Fruit fly (Drosophila melanogaster) whole organism, embryonic: ENCODE results near the gene CG13457.

Experiments used
- Ada2b ChIP-seq: fragments of 200-800 bp; sonication (Bioruptor generic); IDR thresholded peaks from 2 replicates; pipeline ENCODE4 v1.3.6; 2022; ENCODE audit warnings: missing biosample characterization, missing genetic modification characterization
- Blimp-1 ChIP-seq: fragments of 200-800 bp; sonication (Bioruptor generic); optimal IDR thresholded peaks from 3 replicates; lab custom pipeline; 2018; ENCODE audit warnings: missing biosample characterization, missing genetic modification characterization, mild to moderate bottlenecking, moderate library complexity, missing genetic modification reagents
- CG1024 ChIP-seq: fragments of 200-800 bp; sonication (Bioruptor generic); IDR thresholded peaks from 2 replicates; pipeline ENCODE4 v1.3.6; 2022; ENCODE audit warnings: missing biosample characterization, missing genetic modification characterization
- CG10543 ChIP-seq: fragments of 200-800 bp; sonication (Bioruptor generic); optimal IDR thresholded peaks from 3 replicates; lab custom pipeline; 2017; ENCODE audit warnings: missing biosample characterization, mild to moderate bottlenecking, missing genetic modification characterization, moderate library complexity
- CG11247 ChIP-seq: fragments of 200-800 bp; sonication (Bioruptor generic); IDR thresholded peaks from 2 replicates; pipeline ENCODE4 v1.3.6; 2022; ENCODE audit warnings: missing biosample characterization, missing genetic modification characterization
- CG12744 ChIP-seq: fragments of 200-800 bp; sonication (Bioruptor generic); optimal IDR thresholded peaks from 2 replicates; lab custom pipeline; 2016; ENCODE audit warnings: missing biosample characterization, missing genetic modification characterization
- CG1529 ChIP-seq: fragments of 200-800 bp; sonication (Bioruptor generic); optimal IDR thresholded peaks from 3 replicates; lab custom pipeline; 2018; ENCODE audit warnings: missing biosample characterization, missing genetic modification characterization
- CG17361 ChIP-seq: fragments of 200-800 bp; sonication (Bioruptor generic); IDR thresholded peaks from 3 replicates; pipeline ENCODE4 v1.3.6; 2022; ENCODE audit warnings: missing biosample characterization, missing genetic modification characterization
- CG17385 ChIP-seq: fragments of 200-800 bp; sonication (Bioruptor generic); optimal IDR thresholded peaks from 3 replicates; lab custom pipeline; 2018; ENCODE audit warnings: missing biosample characterization, mild to moderate bottlenecking, missing genetic modification characterization
- CG17612 ChIP-seq: fragments of 200-800 bp; sonication (Bioruptor generic); IDR thresholded peaks from 2 replicates; pipeline ENCODE4 v1.3.6; 2022; ENCODE audit warnings: missing biosample characterization, missing genetic modification characterization
- CG18599 ChIP-seq: fragments of 200-800 bp; sonication (Bioruptor generic); optimal IDR thresholded peaks from 3 replicates; lab custom pipeline; 2017; ENCODE audit warnings: missing biosample characterization, missing genetic modification characterization, mild to moderate bottlenecking, moderate library complexity, missing genetic modification reagents
- CG2678 ChIP-seq: fragments of 200-800 bp; sonication (Bioruptor generic); optimal IDR thresholded peaks from 3 replicates; lab custom pipeline; 2019; ENCODE audit warnings: missing biosample characterization, mild to moderate bottlenecking, missing genetic modification characterization, moderate library complexity
- CG31224 ChIP-seq: fragments of 200-800 bp; sonication (Bioruptor generic); IDR thresholded peaks from 2 replicates; pipeline ENCODE4 v1.3.6; 2022; ENCODE audit warnings: missing biosample characterization, missing genetic modification characterization
- CG6175 ChIP-seq: fragments of 200-800 bp; sonication (Bioruptor generic); IDR thresholded peaks from 3 replicates; pipeline ENCODE4 v1.3.6; 2022; ENCODE audit warnings: missing biosample characterization, missing genetic modification characterization
- CG6813 ChIP-seq: fragments of 200-800 bp; sonication (Bioruptor generic); optimal IDR thresholded peaks from 2 replicates; lab custom pipeline; 2017; ENCODE audit warnings: missing biosample characterization, missing genetic modification characterization, mild to moderate bottlenecking, moderate library complexity, missing genetic modification reagents
- CG7271 ChIP-seq: fragments of 200-800 bp; sonication (Bioruptor generic); optimal IDR thresholded peaks from 2 replicates; lab custom pipeline; 2018; ENCODE audit warnings: missing biosample characterization, mild to moderate bottlenecking, missing genetic modification characterization, moderate library complexity
- CG7786 ChIP-seq: fragments of 200-800 bp; sonication (Bioruptor generic); optimal IDR thresholded peaks from 2 replicates; lab custom pipeline; 2016; ENCODE audit warnings: missing biosample characterization, missing genetic modification characterization
- CG9437 ChIP-seq: fragments of 200-800 bp; sonication (Bioruptor generic); optimal IDR thresholded peaks from 2 replicates; lab custom pipeline; 2018; ENCODE audit warnings: missing biosample characterization, mild to moderate bottlenecking, missing genetic modification characterization
- Chrac-16 ChIP-seq: fragments of 200-800 bp; sonication (Bioruptor generic); optimal IDR thresholded peaks from 3 replicates; lab custom pipeline; 2016; ENCODE audit warnings: missing biosample characterization, missing genetic modification characterization
- Dip2 ChIP-seq: fragments of 200-800 bp; sonication (Bioruptor generic); IDR thresholded peaks from 2 replicates; pipeline ENCODE4 v1.3.6; 2022; ENCODE audit warnings: missing biosample characterization, missing genetic modification characterization
- Fer2 ChIP-seq: fragments of 200-800 bp; sonication (Bioruptor generic); optimal IDR thresholded peaks from 2 replicates; lab custom pipeline; 2018; ENCODE audit warnings: missing biosample characterization, mild to moderate bottlenecking, missing genetic modification characterization, moderate library complexity
- Hey ChIP-seq: fragments of 200-800 bp; sonication (Bioruptor generic); optimal IDR thresholded peaks from 3 replicates; lab custom pipeline; 2018; ENCODE audit warnings: missing biosample characterization, mild to moderate bottlenecking, missing genetic modification characterization
- Hr51 ChIP-seq, 2 experiments: fragments of 200-800 bp; sonication (Bioruptor generic); optimal IDR thresholded peaks; 2 replicates in 1 of 2; 3 replicates in 1 of 2; lab custom pipeline; 2016 to 2018; ENCODE audit warnings: missing biosample characterization in 2 of 2, missing genetic modification characterization in 2 of 2, mild to moderate bottlenecking in 1 of 2, moderate library complexity in 1 of 2
- Hsf ChIP-seq: fragments of 200-800 bp; sonication (Bioruptor generic); optimal IDR thresholded peaks from 3 replicates; lab custom pipeline; 2016; ENCODE audit warnings: missing biosample characterization, missing genetic modification characterization
- MESR4 ChIP-seq: fragments of 200-800 bp; sonication (Bioruptor generic); optimal IDR thresholded peaks from 2 replicates; lab custom pipeline; 2018; ENCODE audit warnings: missing biosample characterization, mild to moderate bottlenecking, missing genetic modification characterization, moderate library complexity
- Med ChIP-seq: fragments of 200-800 bp; sonication (Bioruptor generic); peaks from one replicate; lab custom pipeline; 2016; ENCODE audit warnings: missing biosample characterization, missing genetic modification characterization, mild to moderate bottlenecking, inconsistent platforms, moderate library complexity
- Mrtf ChIP-seq: fragments of 200-800 bp; sonication (Bioruptor generic); IDR thresholded peaks from 3 replicates; pipeline ENCODE4 v1.3.6; 2022; ENCODE audit warnings: missing biosample characterization, missing genetic modification characterization
- Opbp ChIP-seq: fragments of 200-800 bp; sonication (Bioruptor generic); IDR thresholded peaks from 3 replicates; pipeline ENCODE4 v1.3.6; 2022; ENCODE audit warnings: missing biosample characterization, missing genetic modification characterization; ENCODE audit not compliant: partially characterized antibody
- Poxn ChIP-seq: fragments of 200-800 bp; sonication (Bioruptor generic); IDR thresholded peaks from 2 replicates; pipeline ENCODE4 v1.3.6; 2022; ENCODE audit warnings: missing biosample characterization, missing genetic modification characterization
- Six4 ChIP-seq: fragments of 200-800 bp; sonication (Bioruptor generic); optimal IDR thresholded peaks from 2 replicates; lab custom pipeline; 2016; ENCODE audit warnings: missing biosample characterization, missing genetic modification characterization
- Sry-β ChIP-seq: fragments of 200-800 bp; sonication (Bioruptor generic); optimal IDR thresholded peaks from 2 replicates; lab custom pipeline; 2018; ENCODE audit warnings: missing biosample characterization, mild to moderate bottlenecking, missing genetic modification characterization, moderate library complexity
- Stat92E ChIP-seq, 3 experiments: fragments of >200 bp in 2 of 3; fragments of 200-800 bp in 1 of 3; sonication (Bioruptor generic) in 1 of 3; optimal IDR thresholded peaks; 2 replicates each; lab custom pipeline; 2017 to 2019; ENCODE audit warnings: missing biosample characterization in 3 of 3, missing genetic modification characterization in 3 of 3, mild to moderate bottlenecking in 1 of 3, moderate library complexity in 1 of 3
- Taf1 ChIP-seq: fragments of 200-800 bp; sonication (Bioruptor generic); IDR thresholded peaks from 2 replicates; pipeline ENCODE4 v1.3.6; 2022; ENCODE audit warnings: missing biosample characterization, missing genetic modification characterization
- caup ChIP-seq: fragments of 200-800 bp; sonication (Bioruptor generic); optimal IDR thresholded peaks from 3 replicates; lab custom pipeline; 2017; ENCODE audit warnings: missing biosample characterization, mild to moderate bottlenecking, missing genetic modification characterization, moderate library complexity; ENCODE audit not compliant: severe bottlenecking
- chinmo ChIP-seq: fragments of 200-800 bp; sonication (Bioruptor generic); IDR thresholded peaks from 4 replicates; pipeline ENCODE4 v1.3.6; 2022; ENCODE audit warnings: missing biosample characterization, missing genetic modification characterization; ENCODE audit not compliant: partially characterized antibody
- crol ChIP-seq: fragments of 200-800 bp; sonication (Bioruptor generic); IDR thresholded peaks from 2 replicates; pipeline ENCODE4 v1.3.6; 2022; ENCODE audit warnings: missing biosample characterization, missing genetic modification characterization
- disco-r ChIP-seq: fragments of 200-800 bp; sonication (Bioruptor generic); optimal IDR thresholded peaks from 2 replicates; lab custom pipeline; 2016; ENCODE audit warnings: missing biosample characterization, missing genetic modification characterization
- dmrt99B ChIP-seq: fragments of 200-800 bp; sonication (Bioruptor generic); optimal IDR thresholded peaks from 2 replicates; lab custom pipeline; 2018; ENCODE audit warnings: missing biosample characterization, mild to moderate bottlenecking, missing genetic modification characterization, moderate library complexity
- gem ChIP-seq: fragments of 200-800 bp; sonication (Bioruptor generic); optimal IDR thresholded peaks from 2 replicates; lab custom pipeline; 2019; ENCODE audit warnings: missing biosample characterization, mild to moderate bottlenecking, missing genetic modification characterization, moderate library complexity
- grn ChIP-seq: fragments of 200-800 bp; sonication (Bioruptor generic); optimal IDR thresholded peaks from 3 replicates; lab custom pipeline; 2017; ENCODE audit warnings: missing biosample characterization, missing genetic modification characterization
- knrl ChIP-seq: fragments of 200-800 bp; sonication (Bioruptor generic); IDR thresholded peaks from 3 replicates; pipeline ENCODE4 v1.3.6; 2022; ENCODE audit warnings: missing biosample characterization, missing genetic modification characterization; ENCODE audit not compliant: partially characterized antibody
- lab ChIP-seq: fragments of 200-800 bp; sonication (Bioruptor generic); optimal IDR thresholded peaks from 3 replicates; lab custom pipeline; 2017; ENCODE audit warnings: missing biosample characterization, missing genetic modification characterization, mild to moderate bottlenecking, moderate library complexity, missing genetic modification reagents
- nau ChIP-seq: fragments of 200-800 bp; sonication (Bioruptor generic); optimal IDR thresholded peaks from 3 replicates; lab custom pipeline; 2017; ENCODE audit warnings: missing biosample characterization, mild to moderate bottlenecking, missing genetic modification characterization, missing genetic modification reagents
- pita ChIP-seq: fragments of 200-800 bp; sonication (Bioruptor generic); optimal IDR thresholded peaks from 2 replicates; lab custom pipeline; 2017; ENCODE audit warnings: missing biosample characterization, mild to moderate bottlenecking, missing genetic modification characterization
- slbo ChIP-seq: fragments of 200-800 bp; sonication (Bioruptor generic); IDR thresholded peaks from 2 replicates; pipeline ENCODE4 v1.3.6; 2022; ENCODE audit warnings: missing biosample characterization, missing genetic modification characterization
- sob ChIP-seq: fragments of 200-800 bp; sonication (Bioruptor generic); IDR thresholded peaks from 2 replicates; pipeline ENCODE4 v1.3.6; 2022; ENCODE audit warnings: missing biosample characterization, missing genetic modification characterization
- sr ChIP-seq: fragments of 200-800 bp; sonication (Bioruptor generic); IDR thresholded peaks from 3 replicates; pipeline ENCODE4 v1.3.6; 2022; ENCODE audit warnings: missing biosample characterization, missing genetic modification characterization
- usp ChIP-seq: fragments of >200 bp; optimal IDR thresholded peaks from 2 replicates; lab custom pipeline; 2017; ENCODE audit warnings: missing biosample characterization, missing genetic modification characterization
- zfh1 ChIP-seq: fragments of 200-800 bp; sonication (Bioruptor generic); IDR thresholded peaks from 3 replicates; pipeline ENCODE4 v1.3.6; 2022; ENCODE audit warnings: missing biosample characterization, missing genetic modification characterization

Gene CG13457

dm6 chr3L:15102669-15103309 is 28.4 kb downstream of the CG13457 start (continued):
- TF ChIP-seq Opbp (GFP tag; lab: Robert Waterston, UW) (no peak), CG6175 (GFP tag; lab: Robert Waterston, UW) (0 out of 3 replicates have a peak, but pooled peaks have one; percentile 21), Stat92E (GFP tag; optimal IDR thresholded peaks at IDR 0.05; lab: Kevin White, UChicago) (no peak), usp (GFP tag; lab: Kevin White, UChicago) (no peak), disco-r (GFP tag; lab: Kevin White, UChicago) (no peak), Mrtf (0 out of 3 replicates have a peak, but pooled peaks have one; percentile 3), Chrac-16 (GFP tag; lab: Kevin White, UChicago) (no peak), crol (peak; percentile 61), CG1024 (no peak), knrl (GFP tag; lab: Robert Waterston, UW) (no peak), CG17361 (GFP tag; lab: Robert Waterston, UW) (no peak), Dip2 (no peak), lab (GFP tag; lab: Kevin White, UChicago) (peak; percentile 11), CG6813 (GFP tag; lab: Kevin White, UChicago) (no peak), CG18599 (GFP tag; lab: Kevin White, UChicago) (peak; percentile 36), nau (no peak), CG10543 (GFP tag; lab: Kevin White, UChicago) (no peak), sr (GFP tag; lab: Robert Waterston, UW) (peak; percentile 78), chinmo (GFP tag; lab: Robert Waterston, UW) (0 out of 4 replicates have a peak, but pooled peaks have one; percentile 45), CG11247 (GFP tag; lab: Robert Waterston, UW) (0 out of 2 replicates have a peak, but pooled peaks have one; percentile 14), Blimp-1 (no peak), Six4 (GFP tag; lab: Kevin White, UChicago) (no peak), CG7271 (tag; lab: Kevin White, UChicago) (no peak), CG7786 (GFP tag; lab: Kevin White, UChicago) (no peak), Fer2 (tag; lab: Kevin White, UChicago) (no peak), dmrt99B (peak; percentile 26), CG17385 (GFP tag; lab: Kevin White, UChicago) (no peak), slbo (peak; percentile 24; the same call in 1 of the 2 replicates), CG17612 (no peak), Hey (tag; lab: Kevin White, UChicago) (peak; percentile 92), grn (GFP tag; lab: Kevin White, UChicago) (no peak), CG9437 (GFP tag; lab: Kevin White, UChicago) (no peak), CG1529 (GFP tag; lab: Kevin White, UChicago) (no peak), CG31224 (no peak), zfh1 (GFP tag; lab: Robert Waterston, UW) (no peak), gem (tag; lab: Kevin White, UChicago) (peak; percentile 30), Poxn (no peak), Ada2b (GFP tag; lab: Robert Waterston, UW) (no peak), caup (GFP tag; lab: Kevin White, UChicago) (no peak), pita (GFP tag; lab: Kevin White, UChicago) (no peak), MESR4 (no peak), Taf1 (GFP tag; lab: Robert Waterston, UW) (0 out of 2 replicates have a peak, but pooled peaks have one; percentile 19), Sry-β (GFP tag; lab: Kevin White, UChicago) (no peak), Hr51 (GFP tag; optimal IDR thresholded peaks at IDR 0.05; lab: Kevin White, UChicago) (peak in 1 of 2 experiments; percentile 23), Hsf (GFP tag; lab: Kevin White, UChicago) (no peak), CG12744 (GFP tag; lab: Kevin White, UChicago) (no peak), sob (GFP tag; lab: Robert Waterston, UW) (0 out of 2 replicates have a peak, but pooled peaks have one; percentile 15), CG2678 (peak; percentile 24), Med (peak; percentile 68)
